Worm (Caenorhabditis elegans) whole organism, L2 larva: ENCODE results near the gene C34B4.5.

ENCODE experiments used
- ceh-16 ChIP-seq: fragments of 150-350 bp; optimal IDR thresholded peaks from 2 replicates; lab custom pipeline; 2014; ENCODE audit warnings: missing biosample characterization, missing genetic modification characterization
- elt-3 ChIP-seq: sonication (generic microtip); optimal IDR thresholded peaks from 2 replicates; lab custom pipeline; 2017; ENCODE audit warnings: missing biosample characterization, missing genetic modification characterization
- lsy-2 ChIP-seq, 2 experiments: fragments of 150-350 bp in 1 of 2; sonication (generic microtip) in 1 of 2; optimal IDR thresholded peaks; 2 replicates each; lab custom pipeline; 2014 to 2017; ENCODE audit warnings: missing biosample characterization in 2 of 2, missing genetic modification characterization in 2 of 2
- mdl-1 ChIP-seq, 2 experiments: fragments of 150-350 bp in 1 of 2; sonication (generic microtip) in 1 of 2; optimal IDR thresholded peaks; 2 replicates each; lab custom pipeline; 2017; ENCODE audit warnings: missing biosample characterization in 2 of 2, missing genetic modification characterization in 2 of 2
- nhr-237 ChIP-seq: fragments of 150-350 bp; optimal IDR thresholded peaks from 2 replicates; lab custom pipeline; 2014; ENCODE audit warnings: missing biosample characterization, missing genetic modification characterization
- nhr-6 ChIP-seq: fragments of 150-350 bp; optimal IDR thresholded peaks from 2 replicates; lab custom pipeline; 2014; ENCODE audit warnings: missing biosample characterization, missing genetic modification characterization
- snpc-4 ChIP-seq: fragments of 150-350 bp; optimal IDR thresholded peaks from 2 replicates; lab custom pipeline; 2014; ENCODE audit warnings: missing biosample characterization, missing genetic modification characterization
- unc-62 ChIP-seq: fragments of 150-350 bp; optimal IDR thresholded peaks from 2 replicates; lab custom pipeline; 2014; ENCODE audit warnings: missing biosample characterization, missing genetic modification reagents, missing genetic modification characterization
- zag-1 ChIP-seq: fragments of 150-350 bp; optimal IDR thresholded peaks from 2 replicates; lab custom pipeline; 2014; ENCODE audit warnings: missing biosample characterization, missing genetic modification characterization

DNA sequence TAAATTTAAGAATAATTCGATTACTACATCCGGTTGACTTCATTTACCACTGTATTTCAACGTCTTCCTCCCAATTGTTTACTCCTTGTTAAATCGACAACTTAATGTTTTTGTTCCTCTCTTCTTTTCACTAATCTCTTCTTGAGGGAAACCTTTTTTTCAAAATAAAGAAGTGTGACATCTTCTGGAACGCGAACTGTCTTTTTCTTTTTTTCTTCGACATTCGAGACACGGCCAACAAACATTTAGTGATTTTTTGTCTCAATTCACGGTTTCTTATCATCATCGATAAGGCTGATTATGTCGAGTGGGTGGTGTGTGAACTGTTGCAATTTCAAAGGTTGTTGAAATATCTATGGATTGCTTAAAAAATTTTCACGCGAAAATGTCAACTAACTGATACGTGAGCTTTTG, 10.5 kb upstream of the C34B4.5 start:
- TF ChIP-seq lsy-2 (tag; optimal IDR thresholded peaks at IDR 0.05; lab: Kevin White, UChicago) (no peak), zag-1 (no peak), unc-62 (GFP tag; lab: Kevin White, UChicago) (no peak), mdl-1 (tag; optimal IDR thresholded peaks at IDR 0.05; lab: Kevin White, UChicago) (no peak), elt-3 (tag; lab: Kevin White, UChicago) (no peak), snpc-4 (no peak), nhr-6 (tag; lab: Kevin White, UChicago) (no peak), nhr-237 (no peak), ceh-16 (tag; lab: Kevin White, UChicago) (no peak)
